Worm (Caenorhabditis elegans) whole organism, L4 larva: Measurements from ENCODE around the gene wdr-48.

Experiments
- D1046.2 ChIP-seq: fragments of 200-800 bp; sonication (Bioruptor generic); IDR thresholded peaks from 2 replicates; pipeline ENCODE4 v1.3.6; 2022; ENCODE audit warnings: missing genetic modification characterization, missing compliant biosample characterization
- F44E2.7 ChIP-seq: fragments of 200-800 bp; sonication (Bioruptor generic); IDR thresholded peaks from 2 replicates; pipeline ENCODE4 v2.1.2; 2022; ENCODE audit warnings: missing genetic modification characterization, missing compliant biosample characterization
- T20F7.1 ChIP-seq: fragments of 200-800 bp; sonication (Bioruptor generic); optimal IDR thresholded peaks from 2 replicates; lab custom pipeline; 2018; ENCODE audit warnings: mild to moderate bottlenecking, missing genetic modification characterization, missing compliant biosample characterization
- Y5F2A.4 ChIP-seq: fragments of 200-800 bp; sonication (Bioruptor generic); optimal IDR thresholded peaks from 2 replicates; lab custom pipeline; 2018; ENCODE audit warnings: mild to moderate bottlenecking, missing genetic modification characterization, missing compliant biosample characterization
- Y75B8A.6 ChIP-seq: fragments of 200-800 bp; sonication (Bioruptor generic); IDR thresholded peaks from 2 replicates; pipeline ENCODE4 v1.3.6; 2022; ENCODE audit warnings: missing genetic modification reagents, missing genetic modification characterization, missing compliant biosample characterization
- arid-1 ChIP-seq: fragments of 200-800 bp; sonication (Bioruptor generic); conservative IDR thresholded peaks from 2 replicates; pipeline ENCODE4 v1.3.6; 2022; ENCODE audit warnings: missing genetic modification reagents, missing genetic modification characterization, missing compliant biosample characterization
- attf-4 ChIP-seq: sonication (generic microtip); optimal IDR thresholded peaks from 3 replicates; lab custom pipeline; 2017; ENCODE audit warnings: missing biosample characterization, missing genetic modification characterization
- ceh-20 ChIP-seq: fragments of 200-800 bp; sonication (Bioruptor generic); IDR thresholded peaks from 2 replicates; pipeline ENCODE4 v1.3.6; 2022; ENCODE audit warnings: missing genetic modification reagents, missing genetic modification characterization, missing compliant biosample characterization
- ceh-32 ChIP-seq: sonication (generic microtip); optimal IDR thresholded peaks from 2 replicates; lab custom pipeline; 2016; ENCODE audit warnings: mild to moderate bottlenecking, missing genetic modification characterization, missing compliant biosample characterization; ENCODE audit not compliant: poor library complexity
- ceh-44 ChIP-seq: fragments of 200-800 bp; sonication (Bioruptor generic); IDR thresholded peaks from 2 replicates; pipeline ENCODE4 v1.3.6; 2022; ENCODE audit warnings: missing genetic modification reagents, missing genetic modification characterization, missing compliant biosample characterization
- ceh-62 ChIP-seq: sonication (generic microtip); optimal IDR thresholded peaks from 2 replicates; lab custom pipeline; 2017; ENCODE audit warnings: missing biosample characterization, missing genetic modification characterization
- daf-12 ChIP-seq: fragments of 150-350 bp; optimal IDR thresholded peaks from 2 replicates; lab custom pipeline; 2014; ENCODE audit warnings: missing biosample characterization, missing genetic modification reagents, missing genetic modification characterization
- daf-16 ChIP-seq, 3 experiments: sonication (generic microtip); optimal IDR thresholded peaks; 2 replicates each; lab custom pipeline; 2016 to 2017; ENCODE audit warnings: missing genetic modification characterization in 3 of 3, missing genetic modification reagents in 3 of 3, mild to moderate bottlenecking in 2 of 3, missing compliant biosample characterization in 2 of 3, missing biosample characterization in 1 of 3, moderate library complexity in 1 of 3
- daf-19 ChIP-seq: fragments of 200-800 bp; sonication (Bioruptor generic); conservative IDR thresholded peaks from 2 replicates; pipeline ENCODE4 v1.3.6; 2022; ENCODE audit warnings: missing genetic modification characterization, missing compliant biosample characterization
- daf-8 ChIP-seq: fragments of 200-800 bp; sonication (Bioruptor generic); IDR thresholded peaks from 2 replicates; pipeline ENCODE4 v1.3.6; 2022; ENCODE audit warnings: missing genetic modification characterization, missing compliant biosample characterization
- egl-43 ChIP-seq: fragments of 200-800 bp; sonication (Bioruptor generic); IDR thresholded peaks from 2 replicates; pipeline ENCODE4 v1.3.6; 2022; ENCODE audit warnings: missing genetic modification reagents, missing genetic modification characterization, missing compliant biosample characterization
- fos-1 ChIP-seq: fragments of 150-350 bp; optimal IDR thresholded peaks from 2 replicates; lab custom pipeline; 2014; ENCODE audit warnings: missing biosample characterization, missing genetic modification characterization
- hif-1 ChIP-seq, 2 experiments: sonication (generic microtip); optimal IDR thresholded peaks; 2 replicates each; lab custom pipeline; 2016 to 2017; ENCODE audit warnings: missing compliant biosample characterization in 2 of 2, missing genetic modification characterization in 2 of 2, missing genetic modification reagents in 2 of 2, missing genotype in 2 of 2, mild to moderate bottlenecking in 1 of 2
- hmg-1.1 ChIP-seq: fragments of 200-800 bp; sonication (Bioruptor generic); IDR thresholded peaks from 2 replicates; pipeline ENCODE4 v1.3.6; 2022; ENCODE audit warnings: missing genetic modification reagents, missing genetic modification characterization, missing compliant biosample characterization
- lim-7 ChIP-seq: fragments of 200-800 bp; sonication (Bioruptor generic); IDR thresholded peaks from 2 replicates; pipeline ENCODE4 v1.3.6; 2022; ENCODE audit warnings: missing genetic modification characterization, missing compliant biosample characterization
- lin-1 ChIP-seq: fragments of 200-800 bp; sonication (Bioruptor generic); IDR thresholded peaks from 2 replicates; pipeline ENCODE4 v1.3.6; 2022; ENCODE audit warnings: missing genetic modification reagents, missing genetic modification characterization, missing compliant biosample characterization
- lin-13 ChIP-seq: fragments of 150-350 bp; optimal IDR thresholded peaks from 2 replicates; lab custom pipeline; 2014; ENCODE audit warnings: missing biosample characterization, missing genetic modification reagents, missing genetic modification characterization
- lin-38 ChIP-seq: fragments of 200-800 bp; sonication (Bioruptor generic); IDR thresholded peaks from 2 replicates; pipeline ENCODE4 v1.3.6; 2022; ENCODE audit warnings: missing genetic modification reagents, missing genetic modification characterization, missing compliant biosample characterization
- lir-3 ChIP-seq: sonication (generic microtip); optimal IDR thresholded peaks from 2 replicates; lab custom pipeline; 2016; ENCODE audit warnings: mild to moderate bottlenecking, missing genetic modification characterization, missing compliant biosample characterization
- lsy-2 ChIP-seq, 2 experiments: fragments of 150-350 bp in 1 of 2; sonication (generic microtip) in 1 of 2; optimal IDR thresholded peaks; 2 replicates each; lab custom pipeline; 2014 to 2017; ENCODE audit warnings: missing biosample characterization in 2 of 2, missing genetic modification characterization in 2 of 2
- madf-5 ChIP-seq, 2 experiments: fragments of 200-800 bp; sonication (Bioruptor generic); IDR thresholded peaks; 2 replicates each; pipeline ENCODE4 v1.3.6; 2022; ENCODE audit warnings: missing compliant biosample characterization in 2 of 2, missing genetic modification characterization in 2 of 2
- mdl-1 ChIP-seq, 2 experiments: fragments of 150-350 bp in 1 of 2; sonication (generic microtip) in 1 of 2; optimal IDR thresholded peaks; 2 replicates each; lab custom pipeline; 2014 to 2017; ENCODE audit warnings: missing biosample characterization in 2 of 2, missing genetic modification characterization in 2 of 2
- mep-1 ChIP-seq: fragments of 150-350 bp; sonication (generic microtip); optimal IDR thresholded peaks from 3 replicates; lab custom pipeline; 2014; ENCODE audit warnings: missing biosample characterization, missing genetic modification characterization
- mes-2 ChIP-seq: sonication (generic microtip); optimal IDR thresholded peaks from 2 replicates; lab custom pipeline; 2016; ENCODE audit warnings: missing genotype, mild to moderate bottlenecking, missing genetic modification characterization, missing compliant biosample characterization; ENCODE audit not compliant: poor library complexity, severe bottlenecking
- mxl-2 ChIP-seq: fragments of 200-800 bp; sonication (Bioruptor generic); conservative IDR thresholded peaks from 2 replicates; pipeline ENCODE4 v1.3.6; 2022; ENCODE audit warnings: missing genetic modification reagents, missing genetic modification characterization, missing compliant biosample characterization
- nhr-102 ChIP-seq: sonication (generic microtip); optimal IDR thresholded peaks from 2 replicates; lab custom pipeline; 2016; ENCODE audit warnings: mild to moderate bottlenecking, missing genetic modification characterization, moderate library complexity, missing compliant biosample characterization
- nhr-111 ChIP-seq: fragments of 200-800 bp; sonication (Bioruptor generic); optimal IDR thresholded peaks from 2 replicates; lab custom pipeline; 2018; ENCODE audit warnings: mild to moderate bottlenecking, missing genetic modification characterization, missing compliant biosample characterization
- nhr-41 ChIP-seq: fragments of 200-800 bp; sonication (Bioruptor generic); IDR thresholded peaks from 2 replicates; pipeline ENCODE4 v1.3.6; 2022; ENCODE audit warnings: missing genetic modification reagents, missing genetic modification characterization, missing compliant biosample characterization
- nhr-42 ChIP-seq: fragments of 200-800 bp; sonication (Bioruptor generic); IDR thresholded peaks from 2 replicates; pipeline ENCODE4 v1.3.6; 2022; ENCODE audit warnings: missing genetic modification characterization, missing compliant biosample characterization
- nhr-6 ChIP-seq: fragments of 150-350 bp; optimal IDR thresholded peaks from 2 replicates; lab custom pipeline; 2014; ENCODE audit warnings: missing biosample characterization, missing genetic modification characterization
- nhr-76 ChIP-seq: fragments of 150-350 bp; optimal IDR thresholded peaks from 2 replicates; lab custom pipeline; 2014; ENCODE audit warnings: missing biosample characterization, missing genetic modification characterization
- nhr-77 ChIP-seq: fragments of 150-350 bp; optimal IDR thresholded peaks from 2 replicates; lab custom pipeline; 2014; ENCODE audit warnings: missing biosample characterization, missing genetic modification characterization
- pha-4 ChIP-seq, 2 experiments: fragments of 150-350 bp in 1 of 2; fragments of 200-800 bp in 1 of 2; sonication (Bioruptor generic) in 1 of 2; IDR thresholded peaks in 1 of 2; optimal IDR thresholded peaks in 1 of 2; 2 replicates each; pipeline versions ENCODE4 v1.3.6 to Lab custom; 2014 to 2022; ENCODE audit warnings: missing genetic modification characterization in 2 of 2, missing genetic modification reagents in 2 of 2, missing biosample characterization in 1 of 2, missing compliant biosample characterization in 1 of 2
- pqm-1 ChIP-seq: sonication (generic microtip); optimal IDR thresholded peaks from 2 replicates; lab custom pipeline; 2017; ENCODE audit warnings: missing biosample characterization, missing genetic modification characterization
- rbr-2 ChIP-seq: sonication (generic microtip); optimal IDR thresholded peaks from 2 replicates; lab custom pipeline; 2016; ENCODE audit warnings: missing genotype, missing genetic modification characterization, missing compliant biosample characterization
- saeg-2 ChIP-seq: fragments of 200-800 bp; sonication (Bioruptor generic); IDR thresholded peaks from 2 replicates; pipeline ENCODE4 v1.3.6; 2022; ENCODE audit warnings: missing genetic modification reagents, missing genetic modification characterization, missing compliant biosample characterization
- snpc-1.2 ChIP-seq: fragments of 200-800 bp; sonication (Bioruptor generic); IDR thresholded peaks from 2 replicates; pipeline ENCODE4 v1.3.6; 2022; ENCODE audit warnings: missing genetic modification reagents, missing genetic modification characterization, missing compliant biosample characterization
- tra-1 ChIP-seq: fragments of 200-800 bp; sonication (Bioruptor generic); IDR thresholded peaks from 2 replicates; pipeline ENCODE4 v1.3.6; 2022; ENCODE audit warnings: missing genetic modification reagents, missing genetic modification characterization, missing compliant biosample characterization
- unc-130 ChIP-seq: sonication (generic microtip); optimal IDR thresholded peaks from 2 replicates; lab custom pipeline; 2016; ENCODE audit warnings: missing genetic modification reagents, missing genetic modification characterization, missing compliant biosample characterization
- unc-62 ChIP-seq, 3 experiments: fragments of 150-350 bp in 1 of 3; sonication (generic microtip); optimal IDR thresholded peaks in 2 of 3; peaks in 1 of 3; 1 replicate in 1 of 3; 2 replicates in 2 of 3; lab custom pipeline; 2014 to 2017; ENCODE audit warnings: missing biosample characterization in 3 of 3, missing genetic modification characterization in 3 of 3, missing genetic modification reagents in 3 of 3, missing genotype in 1 of 3
- vab-7 ChIP-seq: fragments of 200-800 bp; sonication (Bioruptor generic); IDR thresholded peaks from 2 replicates; pipeline ENCODE4 v1.3.6; 2022; ENCODE audit warnings: missing genetic modification reagents, missing genetic modification characterization, missing compliant biosample characterization
- zfp-3 ChIP-seq: fragments of 200-800 bp; sonication (Bioruptor generic); conservative IDR thresholded peaks from 2 replicates; pipeline ENCODE4 v1.3.6; 2022; ENCODE audit warnings: missing genetic modification reagents, missing genetic modification characterization, missing compliant biosample characterization
- zip-11 ChIP-seq: fragments of 200-800 bp; sonication (Bioruptor generic); IDR thresholded peaks from 2 replicates; pipeline ENCODE4 v1.3.6; 2022; ENCODE audit warnings: missing genetic modification characterization, missing compliant biosample characterization
- zip-2 ChIP-seq: fragments of 150-350 bp; optimal IDR thresholded peaks from 2 replicates; lab custom pipeline; 2014; ENCODE audit warnings: missing biosample characterization, missing genetic modification characterization

Gene wdr-48

DNA sequence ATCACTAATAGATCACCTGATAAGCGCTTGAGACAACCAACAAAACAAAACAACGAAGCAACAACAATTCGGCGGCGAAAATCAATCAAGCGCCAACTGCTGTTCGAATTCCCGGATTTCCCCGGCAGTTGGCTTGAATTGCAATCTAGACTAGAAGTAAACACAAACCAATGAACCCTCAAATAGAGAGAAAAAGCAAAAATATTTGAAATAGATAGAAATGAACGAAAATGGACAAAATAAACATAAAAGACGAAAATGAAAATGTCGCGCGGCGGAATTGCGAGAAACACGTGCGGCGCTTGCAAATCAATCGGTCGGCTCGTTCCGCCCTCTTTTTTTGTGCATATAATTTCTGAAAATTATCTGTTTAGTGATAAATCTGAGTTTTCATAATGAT is 10.2 kb upstream of the wdr-48 start, which contains the start of gene idhg-1 (continued):
- TF ChIP-seq vab-7 (GFP tag; lab: Robert Waterston, UW) = no peak
- TF ChIP-seq lsy-2 (tag; optimal IDR thresholded peaks at IDR 0.05; lab: Kevin White, UChicago) = peak in 1 of 2 experiments; percentile 72
- TF ChIP-seq T20F7.1 (GFP tag; lab: Kevin White, UChicago) = no peak
- TF ChIP-seq nhr-76 = peak; percentile 5
- TF ChIP-seq ceh-20 (GFP tag; lab: Robert Waterston, UW) = peak; percentile 36; the same call in 1 of the 2 replicates
- no peak for TF ChIP-seq Y5F2A.4 (GFP tag; lab: Kevin White, UChicago)
- TF ChIP-seq lin-38 (GFP tag; lab: Robert Waterston, UW) = peak; percentile 74
- no peak for TF ChIP-seq zip-2 (tag; lab: Kevin White, UChicago)
- no peak; the same call in 1 of the 2 replicates for TF ChIP-seq pha-4 (GFP tag; IDR thresholded peaks at IDR 0.05; lab: Robert Waterston, UW)
- TF ChIP-seq pha-4 (tag; optimal IDR thresholded peaks at IDR 0.05; lab: Kevin White, UChicago) = no peak
- peak; percentile 10 to 94 for TF ChIP-seq daf-16 (GFP tag; optimal IDR thresholded peaks at IDR 0.05; lab: Kevin White, UChicago)
- TF ChIP-seq daf-16 (tag; optimal IDR thresholded peaks at IDR 0.05; lab: Kevin White, UChicago) = peak; percentile 66
- TF ChIP-seq mes-2 = peak; percentile 95
- no peak for TF ChIP-seq ceh-62 (tag; lab: Kevin White, UChicago)
- peak; percentile 51; the same call in 1 of the 2 replicates for TF ChIP-seq snpc-1.2 (GFP tag; lab: Robert Waterston, UW)
- no peak for TF ChIP-seq nhr-111 (GFP tag; lab: Kevin White, UChicago)
- TF ChIP-seq nhr-6 = no peak
- TF ChIP-seq attf-4 (tag; lab: Kevin White, UChicago) = no peak
- TF ChIP-seq lir-3 (tag; lab: Kevin White, UChicago) = no peak
- TF ChIP-seq fos-1 = no peak
- TF ChIP-seq hif-1 (tag; optimal IDR thresholded peaks at IDR 0.05; lab: Kevin White, UChicago) = peak in 1 of 2 experiments; percentile 63
- no peak for TF ChIP-seq mxl-2
- peak; percentile 64 for TF ChIP-seq egl-43 (GFP tag; lab: Robert Waterston, UW)
- TF ChIP-seq lin-1 = 0 out of 2 replicates have a peak, but pooled peaks have one; percentile 48
- TF ChIP-seq zfp-3 (GFP tag; lab: Robert Waterston, UW) = 0 out of 2 replicates have a peak, but pooled peaks have one; percentile 20
- no peak for TF ChIP-seq nhr-42
- no peak for TF ChIP-seq tra-1 (GFP tag; lab: Robert Waterston, UW)
- TF ChIP-seq saeg-2 (GFP tag; lab: Robert Waterston, UW) = peak; percentile 55; the same call in 1 of the 2 replicates
- peak; percentile 88 for TF ChIP-seq unc-130 (GFP tag; lab: Kevin White, UChicago)
- TF ChIP-seq daf-8 = no peak
- TF ChIP-seq Y75B8A.6 = peak; percentile 63; the same call in 1 of the 2 replicates
- no peak for TF ChIP-seq nhr-41 (GFP tag; lab: Robert Waterston, UW)
- peak; percentile 29 for TF ChIP-seq pqm-1 (tag; lab: Kevin White, UChicago)
- TF ChIP-seq daf-12 (tag; lab: Kevin White, UChicago) = no peak
- no peak for TF ChIP-seq ceh-44
- peak in 1 of 2 experiments; percentile 44 for TF ChIP-seq unc-62 (GFP tag; optimal IDR thresholded peaks at IDR 0.05 in 1 of 2; lab: Kevin White, UChicago)
- no peak for TF ChIP-seq unc-62 (tag; optimal IDR thresholded peaks at IDR 0.05; lab: Kevin White, UChicago)
- peak; percentile 63 for TF ChIP-seq rbr-2 (tag; lab: Kevin White, UChicago)
- no peak for TF ChIP-seq mdl-1 (tag; optimal IDR thresholded peaks at IDR 0.05; lab: Kevin White, UChicago)
- TF ChIP-seq D1046.2 = no peak
- peak; percentile 61; the same call in 1 of the 2 replicates for TF ChIP-seq hmg-1.1 (GFP tag; lab: Robert Waterston, UW)
- TF ChIP-seq daf-19 (GFP tag; lab: Robert Waterston, UW) = no peak
- TF ChIP-seq mep-1 (tag; lab: Kevin White, UChicago) = peak; percentile 77
- TF ChIP-seq F44E2.7 (GFP tag; lab: Robert Waterston, UW) = no peak
- peak; percentile 47 for TF ChIP-seq nhr-102
- TF ChIP-seq madf-5 (GFP tag; IDR thresholded peaks at IDR 0.05; lab: Robert Waterston, UW) = no peak
- no peak for TF ChIP-seq zip-11 (GFP tag; lab: Robert Waterston, UW)
- TF ChIP-seq arid-1 (GFP tag; lab: Robert Waterston, UW) = peak; percentile 81
- no peak for TF ChIP-seq ceh-32 (tag; lab: Kevin White, UChicago)
- TF ChIP-seq lin-13 = no peak
- TF ChIP-seq nhr-77 (tag; lab: Kevin White, UChicago) = peak; percentile 4
- 0 out of 2 replicates have a peak, but pooled peaks have one; percentile 51 for TF ChIP-seq lim-7 (GFP tag; lab: Robert Waterston, UW)
